Worm (Caenorhabditis elegans) whole organism, L2 larva: ENCODE results near the gene nspc-13.

Experiments used
- aly-2 ChIP-seq: fragments of 150-350 bp; optimal IDR thresholded peaks from 2 replicates; lab custom pipeline; 2014; ENCODE audit warnings: missing biosample characterization, missing genetic modification characterization
- snpc-4 ChIP-seq: fragments of 150-350 bp; optimal IDR thresholded peaks from 2 replicates; lab custom pipeline; 2014; ENCODE audit warnings: missing biosample characterization, missing genetic modification characterization

ce11 chrX:12358957-12359356 lies 1.7 kb downstream of the nspc-13 start, which contains the start of gene nspc-14:
- TF ChIP-seq snpc-4 (tag; lab: Kevin White, UChicago) (no peak), aly-2 (tag; lab: Kevin White, UChicago) (no peak)
